Fruit fly (Drosophila melanogaster) whole organism, embryonic: Measurements from ENCODE around the gene CG17593.

Experiments
- Antp ChIP-seq: fragments of 200-800 bp; sonication (Bioruptor generic); optimal IDR thresholded peaks from 3 replicates; lab custom pipeline; 2016; ENCODE audit warnings: missing biosample characterization, missing genetic modification characterization
- Atf3 ChIP-seq: fragments of 200-800 bp; sonication (Bioruptor generic); optimal IDR thresholded peaks from 3 replicates; lab custom pipeline; 2016; ENCODE audit warnings: missing biosample characterization, missing genetic modification characterization
- CG10462 ChIP-seq: fragments of 200-800 bp; sonication (Bioruptor generic); optimal IDR thresholded peaks from 2 replicates; lab custom pipeline; 2016; ENCODE audit warnings: missing biosample characterization, missing genetic modification characterization
- CG10959 ChIP-seq: fragments of 200-800 bp; sonication (Bioruptor generic); IDR thresholded peaks from 2 replicates; pipeline ENCODE4 v1.3.6; 2022; ENCODE audit warnings: missing biosample characterization, missing genetic modification characterization
- CG11247 ChIP-seq: fragments of 200-800 bp; sonication (Bioruptor generic); IDR thresholded peaks from 2 replicates; pipeline ENCODE4 v1.3.6; 2022; ENCODE audit warnings: missing biosample characterization, missing genetic modification characterization
- CG12299 ChIP-seq: fragments of 200-800 bp; sonication (Bioruptor generic); optimal IDR thresholded peaks from 2 replicates; lab custom pipeline; 2018; ENCODE audit warnings: missing biosample characterization, mild to moderate bottlenecking, missing genetic modification characterization
- CG12659 ChIP-seq: fragments of 200-800 bp; sonication (Bioruptor generic); optimal IDR thresholded peaks from 3 replicates; lab custom pipeline; 2017; ENCODE audit warnings: mild to moderate bottlenecking, missing biosample characterization, missing genetic modification reagents, missing genetic modification characterization
- CG13123 ChIP-seq: fragments of 200-800 bp; sonication (Bioruptor generic); optimal IDR thresholded peaks from 2 replicates; lab custom pipeline; 2016; ENCODE audit warnings: missing biosample characterization, missing genetic modification characterization
- CG13775 ChIP-seq: fragments of 200-800 bp; sonication (Bioruptor generic); optimal IDR thresholded peaks from 3 replicates; lab custom pipeline; 2017; ENCODE audit warnings: missing biosample characterization, mild to moderate bottlenecking, missing genetic modification characterization
- CG16779 ChIP-seq: fragments of 200-800 bp; sonication (Bioruptor generic); IDR thresholded peaks from 2 replicates; pipeline ENCODE4 v1.3.6; 2022; ENCODE audit warnings: missing biosample characterization, missing genetic modification characterization
- CG17186 ChIP-seq: fragments of 200-800 bp; sonication (Bioruptor generic); optimal IDR thresholded peaks from 3 replicates; lab custom pipeline; 2017; ENCODE audit warnings: missing biosample characterization, missing genetic modification reagents, missing genetic modification characterization
- CG18262 ChIP-seq: fragments of 200-800 bp; optimal IDR thresholded peaks from 3 replicates; lab custom pipeline; 2019; ENCODE audit warnings: missing biosample characterization, mild to moderate bottlenecking, missing genetic modification characterization, moderate library complexity
- CG32772 ChIP-seq: fragments of 200-800 bp; sonication (Bioruptor generic); IDR thresholded peaks from 2 replicates; pipeline ENCODE4 v1.3.6; 2022; ENCODE audit warnings: missing biosample characterization, missing genetic modification characterization
- CG33213 ChIP-seq: fragments of 200-800 bp; sonication (Bioruptor generic); optimal IDR thresholded peaks from 3 replicates; lab custom pipeline; 2016; ENCODE audit warnings: missing biosample characterization, missing genetic modification characterization
- CG33557 ChIP-seq: fragments of 200-800 bp; sonication (Bioruptor generic); optimal IDR thresholded peaks from 2 replicates; lab custom pipeline; 2019; ENCODE audit warnings: missing biosample characterization, mild to moderate bottlenecking, missing genetic modification characterization, moderate library complexity
- CG4424 ChIP-seq: fragments of 200-800 bp; sonication (Bioruptor generic); optimal IDR thresholded peaks from 3 replicates; lab custom pipeline; 2016; ENCODE audit warnings: missing biosample characterization, missing genetic modification characterization
- CG4730 ChIP-seq: fragments of 200-800 bp; sonication (Bioruptor generic); IDR thresholded peaks from 2 replicates; pipeline ENCODE4 v1.3.6; 2022; ENCODE audit warnings: missing biosample characterization, missing genetic modification characterization
- CG6689 ChIP-seq: fragments of 200-800 bp; sonication (Bioruptor generic); IDR thresholded peaks from 2 replicates; pipeline ENCODE4 v1.3.6; 2022; ENCODE audit warnings: missing biosample characterization, missing genetic modification characterization
- CG6791 ChIP-seq: fragments of 200-800 bp; sonication (Bioruptor generic); IDR thresholded peaks from 3 replicates; pipeline ENCODE4 v1.3.6; 2022; ENCODE audit warnings: missing biosample characterization, missing genetic modification characterization; ENCODE audit not compliant: partially characterized antibody
- CG8944 ChIP-seq: fragments of 200-800 bp; sonication (Bioruptor generic); optimal IDR thresholded peaks from 3 replicates; lab custom pipeline; 2016; ENCODE audit warnings: missing biosample characterization, missing genetic modification characterization
- CG9727 ChIP-seq: fragments of 200-800 bp; sonication (Bioruptor generic); optimal IDR thresholded peaks from 3 replicates; lab custom pipeline; 2017; ENCODE audit warnings: missing biosample characterization, mild to moderate bottlenecking, missing genetic modification characterization
- D19A ChIP-seq: fragments of 200-800 bp; optimal IDR thresholded peaks from 3 replicates; lab custom pipeline; 2019; ENCODE audit warnings: missing biosample characterization, mild to moderate bottlenecking, missing genetic modification characterization, moderate library complexity
- Dip2 ChIP-seq: fragments of 200-800 bp; sonication (Bioruptor generic); IDR thresholded peaks from 2 replicates; pipeline ENCODE4 v1.3.6; 2022; ENCODE audit warnings: missing biosample characterization, missing genetic modification characterization
- Doc3 ChIP-seq: fragments of 200-800 bp; sonication (Bioruptor generic); IDR thresholded peaks from 3 replicates; pipeline ENCODE4 v1.3.6; 2022; ENCODE audit warnings: missing biosample characterization, missing genetic modification characterization; ENCODE audit not compliant: partially characterized antibody
- Dp ChIP-seq: fragments of 200-800 bp; sonication (Bioruptor generic); optimal IDR thresholded peaks from 2 replicates; lab custom pipeline; 2018; ENCODE audit warnings: missing biosample characterization, mild to moderate bottlenecking, missing genetic modification characterization, moderate library complexity
- HLHmδ ChIP-seq: fragments of 200-800 bp; sonication (Bioruptor generic); optimal IDR thresholded peaks from 2 replicates; lab custom pipeline; 2018; ENCODE audit warnings: missing biosample characterization, mild to moderate bottlenecking, missing genetic modification characterization, moderate library complexity
- Hr3 ChIP-seq: fragments of 200-800 bp; sonication (Bioruptor generic); optimal IDR thresholded peaks from 3 replicates; lab custom pipeline; 2016; ENCODE audit warnings: missing biosample characterization, missing genetic modification characterization
- Max ChIP-seq: fragments of 200-800 bp; sonication (Bioruptor generic); optimal IDR thresholded peaks from 2 replicates; lab custom pipeline; 2016; ENCODE audit warnings: missing biosample characterization, mild to moderate bottlenecking, missing genetic modification characterization
- Ravus ChIP-seq: fragments of 200-800 bp; sonication (Bioruptor generic); IDR thresholded peaks from 2 replicates; pipeline ENCODE4 v1.3.6; 2022; ENCODE audit warnings: missing biosample characterization, missing genetic modification characterization
- Sox100B ChIP-seq: fragments of 200-800 bp; sonication (Bioruptor generic); optimal IDR thresholded peaks from 3 replicates; lab custom pipeline; 2018; ENCODE audit warnings: missing biosample characterization, mild to moderate bottlenecking, missing genetic modification characterization
- bbx ChIP-seq: fragments of 200-800 bp; sonication (Bioruptor generic); IDR thresholded peaks from 2 replicates; pipeline ENCODE4 v1.3.6; 2022; ENCODE audit warnings: missing biosample characterization, missing genetic modification characterization; ENCODE audit not compliant: partially characterized antibody
- bigmax ChIP-seq: fragments of 200-800 bp; sonication (Bioruptor generic); optimal IDR thresholded peaks from 2 replicates; lab custom pipeline; 2018; ENCODE audit warnings: missing biosample characterization, mild to moderate bottlenecking, missing genetic modification characterization
- ci ChIP-seq: fragments of 200-800 bp; sonication (Bioruptor generic); IDR thresholded peaks from 3 replicates; pipeline ENCODE4 v1.3.6; 2022; ENCODE audit warnings: missing biosample characterization, missing genetic modification characterization
- dmrt99B ChIP-seq: fragments of 200-800 bp; sonication (Bioruptor generic); optimal IDR thresholded peaks from 2 replicates; lab custom pipeline; 2018; ENCODE audit warnings: missing biosample characterization, mild to moderate bottlenecking, missing genetic modification characterization, moderate library complexity
- emc ChIP-seq: fragments of 200-800 bp; sonication (Bioruptor generic); optimal IDR thresholded peaks from 2 replicates; lab custom pipeline; 2016; ENCODE audit warnings: missing biosample characterization, missing genetic modification characterization
- ftz-f1 ChIP-seq: fragments of 200-800 bp; sonication (Bioruptor generic); optimal IDR thresholded peaks from 2 replicates; lab custom pipeline; 2016; ENCODE audit warnings: missing biosample characterization, missing genetic modification characterization
- gro ChIP-seq: fragments of 200-800 bp; sonication (Bioruptor generic); optimal IDR thresholded peaks from 2 replicates; lab custom pipeline; 2016; ENCODE audit warnings: missing biosample characterization, missing genetic modification characterization
- kay ChIP-seq: fragments of 200-800 bp; sonication (Bioruptor generic); optimal IDR thresholded peaks from 2 replicates; lab custom pipeline; 2016; ENCODE audit warnings: missing biosample characterization, missing genetic modification characterization
- luna ChIP-seq: fragments of 200-800 bp; sonication (Bioruptor generic); optimal IDR thresholded peaks from 2 replicates; lab custom pipeline; 2016; ENCODE audit warnings: missing biosample characterization, missing genetic modification characterization
- mam ChIP-seq: fragments of 200-800 bp; sonication (Bioruptor generic); optimal IDR thresholded peaks from 3 replicates; lab custom pipeline; 2016; ENCODE audit warnings: missing biosample characterization, missing genetic modification characterization
- nerfin-2 ChIP-seq: fragments of 200-800 bp; sonication (Bioruptor generic); IDR thresholded peaks from 2 replicates; pipeline ENCODE4 v1.3.6; 2022; ENCODE audit warnings: missing biosample characterization, missing genetic modification characterization; ENCODE audit not compliant: partially characterized antibody
- onecut ChIP-seq: fragments of 200-800 bp; sonication (Bioruptor generic); IDR thresholded peaks from 2 replicates; pipeline ENCODE4 v1.3.6; 2022; ENCODE audit warnings: missing biosample characterization, missing genetic modification characterization
- prd ChIP-seq, 3 experiments: fragments of >200 bp in 2 of 3; fragments of 200-800 bp in 1 of 3; sonication (Bioruptor generic) in 1 of 3; optimal IDR thresholded peaks in 2 of 3; IDR thresholded peaks in 1 of 3; 2 replicates in 2 of 3; 3 replicates in 1 of 3; pipeline versions ENCODE4 v1.3.6 to Lab custom; 2017 to 2022; ENCODE audit warnings: missing biosample characterization in 1 of 3, missing genetic modification characterization in 1 of 3
- rib ChIP-seq: fragments of 200-800 bp; sonication (Bioruptor generic); IDR thresholded peaks from 2 replicates; pipeline ENCODE4 v1.3.6; 2022; ENCODE audit warnings: missing biosample characterization, missing genetic modification characterization
- ro ChIP-seq: fragments of 200-800 bp; sonication (Bioruptor generic); IDR thresholded peaks from 2 replicates; pipeline ENCODE4 v1.3.6; 2022; ENCODE audit warnings: missing biosample characterization, missing genetic modification characterization
- sd ChIP-seq: fragments of 200-800 bp; sonication (Bioruptor generic); optimal IDR thresholded peaks from 3 replicates; lab custom pipeline; 2018; ENCODE audit warnings: missing biosample characterization, mild to moderate bottlenecking, missing genetic modification characterization, moderate library complexity
- sr ChIP-seq: fragments of 200-800 bp; sonication (Bioruptor generic); IDR thresholded peaks from 3 replicates; pipeline ENCODE4 v1.3.6; 2022; ENCODE audit warnings: missing biosample characterization, missing genetic modification characterization
- stwl ChIP-seq: fragments of 200-800 bp; sonication (Bioruptor generic); optimal IDR thresholded peaks from 3 replicates; lab custom pipeline; 2018; ENCODE audit warnings: missing biosample characterization, mild to moderate bottlenecking, missing genetic modification characterization, moderate library complexity
- twi ChIP-seq: fragments of 200-800 bp; optimal IDR thresholded peaks from 2 replicates; lab custom pipeline; 2019; ENCODE audit warnings: missing biosample characterization, mild to moderate bottlenecking, missing genetic modification characterization, moderate library complexity
- vvl ChIP-seq: fragments of 200-800 bp; sonication (Bioruptor generic); IDR thresholded peaks from 2 replicates; pipeline ENCODE4 v1.3.6; 2022; ENCODE audit warnings: missing biosample characterization, missing genetic modification characterization

CG17593 gene

dm6 chr2L:3472242-3472641 is 42.4 kb upstream of the CG17593 start, which contains the start of gene Pgant4 (continued):
- TF ChIP-seq CG33557: no peak
- TF ChIP-seq sd (tag; lab: Kevin White, UChicago): no peak
- no peak for TF ChIP-seq emc (GFP tag; lab: Kevin White, UChicago)
- no peak for TF ChIP-seq CG12299 (tag; lab: Kevin White, UChicago)
- peak; percentile 24 for TF ChIP-seq HLHmδ (GFP tag; lab: Kevin White, UChicago)
- peak; percentile 33 for TF ChIP-seq ftz-f1 (GFP tag; lab: Kevin White, UChicago)
- TF ChIP-seq prd (optimal IDR thresholded peaks at IDR 0.05; lab: Kevin White, UChicago): no peak
- peak; percentile 92 for TF ChIP-seq prd (GFP tag; IDR thresholded peaks at IDR 0.05; lab: Robert Waterston, UW)
- no peak for TF ChIP-seq rib
- TF ChIP-seq Dp (GFP tag; lab: Kevin White, UChicago): peak; percentile 97
- no peak; the same call in 1 of the 2 replicates for TF ChIP-seq CG4730 (GFP tag; lab: Robert Waterston, UW)
- TF ChIP-seq Dip2 (GFP tag; lab: Robert Waterston, UW): peak; percentile 98
- TF ChIP-seq Antp (GFP tag; lab: Kevin White, UChicago): peak; percentile 60
- peak; percentile 76 for TF ChIP-seq vvl (GFP tag; lab: Robert Waterston, UW)
- no peak for TF ChIP-seq bigmax
- TF ChIP-seq Hr3 (GFP tag; lab: Kevin White, UChicago): peak; percentile 57
- TF ChIP-seq Max (GFP tag; lab: Kevin White, UChicago): no peak
- TF ChIP-seq stwl: peak; percentile 41
- peak; percentile 62; the same call in 1 of the 2 replicates for TF ChIP-seq CG10959 (GFP tag; lab: Robert Waterston, UW)
- TF ChIP-seq CG13775: peak; percentile 37
- peak; percentile 56 for TF ChIP-seq CG4424 (GFP tag; lab: Kevin White, UChicago)
- peak; percentile 82 for TF ChIP-seq onecut (GFP tag; lab: Robert Waterston, UW)
- TF ChIP-seq ci: peak; percentile 82; the same call in 2 of the 3 replicates
- TF ChIP-seq CG9727 (GFP tag; lab: Kevin White, UChicago): peak; percentile 31
- TF ChIP-seq Doc3: no peak
- TF ChIP-seq CG18262 (tag; lab: Kevin White, UChicago): peak; percentile 16
- peak; percentile 36; the same call in 1 of the 3 replicates for TF ChIP-seq sr (GFP tag; lab: Robert Waterston, UW)
- no peak for TF ChIP-seq CG16779 (GFP tag; lab: Robert Waterston, UW)
- no peak for TF ChIP-seq nerfin-2 (GFP tag; lab: Robert Waterston, UW)
- peak; percentile 15 for TF ChIP-seq Atf3 (GFP tag; lab: Kevin White, UChicago)
- peak; percentile 37; the same call in 1 of the 2 replicates for TF ChIP-seq CG6689 (GFP tag; lab: Robert Waterston, UW)
- no peak for TF ChIP-seq gro
- TF ChIP-seq CG10462 (GFP tag; lab: Kevin White, UChicago): no peak
- TF ChIP-seq twi: peak; percentile 31
- TF ChIP-seq CG6791 (GFP tag; lab: Robert Waterston, UW): 0 out of 3 replicates have a peak, but pooled peaks have one; percentile 44
- peak; percentile 7 for TF ChIP-seq mam (GFP tag; lab: Kevin White, UChicago)
- no peak for TF ChIP-seq bbx
- peak; percentile 50 for TF ChIP-seq CG12659 (GFP tag; lab: Kevin White, UChicago)
- no peak for TF ChIP-seq dmrt99B (tag; lab: Kevin White, UChicago)
- TF ChIP-seq luna (GFP tag; lab: Kevin White, UChicago): no peak
- TF ChIP-seq CG11247 (GFP tag; lab: Robert Waterston, UW): peak; percentile 87
- peak; percentile 21 for TF ChIP-seq CG17186
- no peak for TF ChIP-seq kay (GFP tag; lab: Kevin White, UChicago)
- TF ChIP-seq CG33213 (GFP tag; lab: Kevin White, UChicago): peak; percentile 35
- TF ChIP-seq D19A: no peak
- no peak for TF ChIP-seq Sox100B (GFP tag; lab: Kevin White, UChicago)
- TF ChIP-seq CG8944: peak; percentile 50
- TF ChIP-seq ro (GFP tag; lab: Robert Waterston, UW): peak; percentile 29; the same call in 1 of the 2 replicates
- TF ChIP-seq CG13123 (GFP tag; lab: Kevin White, UChicago): peak; percentile 7
- TF ChIP-seq CG32772 (GFP tag; lab: Robert Waterston, UW): peak; percentile 50; the same call in 1 of the 2 replicates
- TF ChIP-seq Ravus: no peak
